Fruit fly (Drosophila melanogaster) whole organism, embryonic: Measurements from ENCODE around the gene Ids.

Experiments
- CG11504 ChIP-seq: fragments of 200-800 bp; sonication (Bioruptor generic); optimal IDR thresholded peaks from 3 replicates; lab custom pipeline; 2019; ENCODE audit warnings: missing biosample characterization, mild to moderate bottlenecking, missing genetic modification characterization, moderate library complexity
- CG12659 ChIP-seq: fragments of 200-800 bp; sonication (Bioruptor generic); optimal IDR thresholded peaks from 3 replicates; lab custom pipeline; 2017; ENCODE audit warnings: mild to moderate bottlenecking, missing biosample characterization, missing genetic modification reagents, missing genetic modification characterization
- CG12744 ChIP-seq: fragments of 200-800 bp; sonication (Bioruptor generic); optimal IDR thresholded peaks from 2 replicates; lab custom pipeline; 2016; ENCODE audit warnings: missing biosample characterization, missing genetic modification characterization
- CG12769 ChIP-seq: fragments of 200-800 bp; sonication (Bioruptor generic); optimal IDR thresholded peaks from 2 replicates; lab custom pipeline; 2019; ENCODE audit warnings: missing biosample characterization, mild to moderate bottlenecking, missing genetic modification characterization, moderate library complexity
- CG15479 ChIP-seq: fragments of 200-800 bp; sonication (Bioruptor generic); optimal IDR thresholded peaks from 3 replicates; lab custom pipeline; 2019; ENCODE audit warnings: missing biosample characterization, mild to moderate bottlenecking, missing genetic modification characterization, moderate library complexity
- CG16813 ChIP-seq: fragments of 200-800 bp; sonication (Bioruptor generic); IDR thresholded peaks from 3 replicates; pipeline ENCODE4 v1.3.6; 2022; ENCODE audit warnings: missing biosample characterization, missing genetic modification characterization; ENCODE audit not compliant: partially characterized antibody
- CG1792 ChIP-seq: fragments of 200-800 bp; sonication (Bioruptor generic); optimal IDR thresholded peaks from 2 replicates; lab custom pipeline; 2016; ENCODE audit warnings: missing biosample characterization, missing genetic modification characterization
- CG2712 ChIP-seq: fragments of 200-800 bp; optimal IDR thresholded peaks from 3 replicates; lab custom pipeline; 2019; ENCODE audit warnings: missing biosample characterization, mild to moderate bottlenecking, missing genetic modification characterization, moderate library complexity
- CG2889 ChIP-seq: fragments of 200-800 bp; sonication (Bioruptor generic); IDR thresholded peaks from 3 replicates; pipeline ENCODE4 v1.3.6; 2022; ENCODE audit warnings: missing biosample characterization, missing genetic modification characterization
- CG7357 ChIP-seq: fragments of 200-800 bp; sonication (Bioruptor generic); IDR thresholded peaks from 3 replicates; pipeline ENCODE4 v1.3.6; 2022; ENCODE audit warnings: missing biosample characterization, missing genetic modification characterization
- CG8089 ChIP-seq: fragments of 200-800 bp; sonication (Bioruptor generic); optimal IDR thresholded peaks from 3 replicates; lab custom pipeline; 2016; ENCODE audit warnings: missing biosample characterization, missing genetic modification characterization
- D ChIP-seq, 2 experiments: fragments of 200-800 bp in 1 of 2; fragments of >200 bp in 1 of 2; sonication (Bioruptor generic) in 1 of 2; optimal IDR thresholded peaks; 2 replicates in 1 of 2; 3 replicates in 1 of 2; lab custom pipeline; 2017; ENCODE audit warnings: mild to moderate bottlenecking in 1 of 2, missing biosample characterization in 1 of 2, missing genetic modification characterization in 1 of 2, missing genetic modification reagents in 1 of 2
- Dip2 ChIP-seq: fragments of 200-800 bp; sonication (Bioruptor generic); IDR thresholded peaks from 2 replicates; pipeline ENCODE4 v1.3.6; 2022; ENCODE audit warnings: missing biosample characterization, missing genetic modification characterization
- Dll ChIP-seq: fragments of 200-800 bp; sonication (Bioruptor generic); IDR thresholded peaks from 4 replicates; pipeline ENCODE4 v1.3.6; 2022; ENCODE audit warnings: missing biosample characterization, missing genetic modification characterization; ENCODE audit not compliant: partially characterized antibody
- Ets97D ChIP-seq: fragments of 200-800 bp; sonication (Bioruptor generic); optimal IDR thresholded peaks from 3 replicates; lab custom pipeline; 2016; ENCODE audit warnings: missing biosample characterization, missing genetic modification characterization
- MBD-R2 ChIP-seq: fragments of 200-800 bp; sonication (Bioruptor generic); IDR thresholded peaks from 2 replicates; pipeline ENCODE4 v1.3.6; 2022; ENCODE audit warnings: missing biosample characterization, missing genetic modification characterization
- Med ChIP-seq: fragments of 200-800 bp; sonication (Bioruptor generic); peaks from one replicate; lab custom pipeline; 2016; ENCODE audit warnings: missing biosample characterization, missing genetic modification characterization, mild to moderate bottlenecking, inconsistent platforms, moderate library complexity
- Meics ChIP-seq: fragments of 200-800 bp; sonication (Bioruptor generic); optimal IDR thresholded peaks from 2 replicates; lab custom pipeline; 2017; ENCODE audit warnings: missing biosample characterization, mild to moderate bottlenecking, missing genetic modification characterization
- Myb ChIP-seq: fragments of 200-800 bp; sonication (Bioruptor generic); optimal IDR thresholded peaks from 2 replicates; lab custom pipeline; 2016; ENCODE audit warnings: missing biosample characterization, missing genetic modification characterization
- Opbp ChIP-seq: fragments of 200-800 bp; sonication (Bioruptor generic); IDR thresholded peaks from 3 replicates; pipeline ENCODE4 v1.3.6; 2022; ENCODE audit warnings: missing biosample characterization, missing genetic modification characterization; ENCODE audit not compliant: partially characterized antibody
- Scr ChIP-seq: fragments of 200-800 bp; sonication (Bioruptor generic); IDR thresholded peaks from 2 replicates; pipeline ENCODE4 v1.3.6; 2022; ENCODE audit warnings: missing biosample characterization, missing genetic modification characterization; ENCODE audit not compliant: partially characterized antibody
- Side ChIP-seq: fragments of 200-800 bp; sonication (Bioruptor generic); optimal IDR thresholded peaks from 2 replicates; lab custom pipeline; 2016; ENCODE audit warnings: missing biosample characterization, missing genetic modification characterization
- Tbp ChIP-seq: fragments of >200 bp; optimal IDR thresholded peaks from 2 replicates; lab custom pipeline; 2018; ENCODE audit warnings: missing biosample characterization, missing genetic modification characterization
- ac ChIP-seq: fragments of 200-800 bp; sonication (Bioruptor generic); optimal IDR thresholded peaks from 3 replicates; lab custom pipeline; 2017; ENCODE audit warnings: missing biosample characterization, mild to moderate bottlenecking, missing genetic modification characterization
- amos ChIP-seq: fragments of 200-800 bp; sonication (Bioruptor generic); IDR thresholded peaks from 2 replicates; pipeline ENCODE4 v1.3.6; 2022; ENCODE audit warnings: missing biosample characterization, missing genetic modification characterization; ENCODE audit not compliant: partially characterized antibody
- chinmo ChIP-seq: fragments of 200-800 bp; sonication (Bioruptor generic); IDR thresholded peaks from 4 replicates; pipeline ENCODE4 v1.3.6; 2022; ENCODE audit warnings: missing biosample characterization, missing genetic modification characterization; ENCODE audit not compliant: partially characterized antibody
- crol ChIP-seq: fragments of 200-800 bp; sonication (Bioruptor generic); IDR thresholded peaks from 2 replicates; pipeline ENCODE4 v1.3.6; 2022; ENCODE audit warnings: missing biosample characterization, missing genetic modification characterization
- dysf ChIP-seq: fragments of 200-800 bp; sonication (Bioruptor generic); IDR thresholded peaks from 3 replicates; pipeline ENCODE4 v1.3.6; 2022; ENCODE audit warnings: missing biosample characterization, missing genetic modification characterization
- gem ChIP-seq: fragments of 200-800 bp; sonication (Bioruptor generic); optimal IDR thresholded peaks from 2 replicates; lab custom pipeline; 2019; ENCODE audit warnings: missing biosample characterization, mild to moderate bottlenecking, missing genetic modification characterization, moderate library complexity
- gro ChIP-seq: fragments of 200-800 bp; sonication (Bioruptor generic); optimal IDR thresholded peaks from 2 replicates; lab custom pipeline; 2016; ENCODE audit warnings: missing biosample characterization, missing genetic modification characterization
- kay ChIP-seq: fragments of 200-800 bp; sonication (Bioruptor generic); optimal IDR thresholded peaks from 2 replicates; lab custom pipeline; 2016; ENCODE audit warnings: missing biosample characterization, missing genetic modification characterization
- kni ChIP-seq: fragments of 200-800 bp; sonication (Bioruptor generic); optimal IDR thresholded peaks from 3 replicates; lab custom pipeline; 2017; ENCODE audit warnings: mild to moderate bottlenecking, missing biosample characterization, missing genetic modification reagents, missing genetic modification characterization
- odd ChIP-seq: fragments of 200-800 bp; sonication (Bioruptor generic); optimal IDR thresholded peaks from 2 replicates; lab custom pipeline; 2017; ENCODE audit warnings: missing biosample characterization, mild to moderate bottlenecking, missing genetic modification characterization
- prd ChIP-seq, 3 experiments: fragments of >200 bp in 2 of 3; fragments of 200-800 bp in 1 of 3; sonication (Bioruptor generic) in 1 of 3; optimal IDR thresholded peaks in 2 of 3; IDR thresholded peaks in 1 of 3; 2 replicates in 2 of 3; 3 replicates in 1 of 3; pipeline versions ENCODE4 v1.3.6 to Lab custom; 2017 to 2022; ENCODE audit warnings: missing biosample characterization in 1 of 3, missing genetic modification characterization in 1 of 3
- pros ChIP-seq: fragments of 200-800 bp; sonication (Bioruptor generic); optimal IDR thresholded peaks from 3 replicates; lab custom pipeline; 2019; ENCODE audit warnings: missing biosample characterization, mild to moderate bottlenecking, missing genetic modification characterization, moderate library complexity
- ro ChIP-seq: fragments of 200-800 bp; sonication (Bioruptor generic); IDR thresholded peaks from 2 replicates; pipeline ENCODE4 v1.3.6; 2022; ENCODE audit warnings: missing biosample characterization, missing genetic modification characterization
- sd ChIP-seq: fragments of 200-800 bp; sonication (Bioruptor generic); optimal IDR thresholded peaks from 3 replicates; lab custom pipeline; 2018; ENCODE audit warnings: missing biosample characterization, mild to moderate bottlenecking, missing genetic modification characterization, moderate library complexity
- sens ChIP-seq: fragments of 200-800 bp; sonication (Bioruptor generic); peaks from one replicate; lab custom pipeline; 2016; ENCODE audit warnings: missing biosample characterization, missing genetic modification characterization
- stwl ChIP-seq: fragments of 200-800 bp; sonication (Bioruptor generic); optimal IDR thresholded peaks from 3 replicates; lab custom pipeline; 2018; ENCODE audit warnings: missing biosample characterization, mild to moderate bottlenecking, missing genetic modification characterization, moderate library complexity
- tio ChIP-seq: fragments of 200-800 bp; sonication (Bioruptor generic); optimal IDR thresholded peaks from 2 replicates; lab custom pipeline; 2017; ENCODE audit warnings: missing biosample characterization, missing genetic modification characterization, inconsistent platforms
- tll ChIP-seq, 2 experiments: fragments of 200-800 bp in 1 of 2; fragments of >200 bp in 1 of 2; sonication (Bioruptor generic) in 1 of 2; optimal IDR thresholded peaks; 2 replicates each; lab custom pipeline; 2017 to 2019; ENCODE audit warnings: missing biosample characterization in 2 of 2, missing genetic modification characterization in 2 of 2, mild to moderate bottlenecking in 1 of 2, moderate library complexity in 1 of 2
- trh ChIP-seq: fragments of 200-800 bp; sonication (Bioruptor generic); optimal IDR thresholded peaks from 2 replicates; lab custom pipeline; 2016; ENCODE audit warnings: missing biosample characterization, missing genetic modification characterization
- tup ChIP-seq: fragments of 200-800 bp; sonication (Bioruptor generic); optimal IDR thresholded peaks from 2 replicates; lab custom pipeline; 2016; ENCODE audit warnings: missing biosample characterization, mild to moderate bottlenecking, missing genetic modification characterization, moderate library complexity
- unc-4 ChIP-seq: fragments of 200-800 bp; sonication (Bioruptor generic); IDR thresholded peaks from 2 replicates; pipeline ENCODE4 v1.3.6; 2022; ENCODE audit warnings: missing biosample characterization, missing genetic modification characterization; ENCODE audit not compliant: partially characterized antibody
- zen ChIP-seq: fragments of 200-800 bp; sonication (Bioruptor generic); optimal IDR thresholded peaks from 3 replicates; lab custom pipeline; 2018; ENCODE audit warnings: missing biosample characterization, mild to moderate bottlenecking, missing genetic modification characterization, moderate library complexity

Ids gene

dm6 chr3L:3409626-3410301 lies 31.7 kb downstream of the Ids start (continued):
- no peak for TF ChIP-seq Meics (GFP tag; lab: Kevin White, UChicago)
- no peak for TF ChIP-seq trh
- peak; percentile 62 for TF ChIP-seq zen (tag; lab: Kevin White, UChicago)
- no peak for TF ChIP-seq CG16813 (GFP tag; lab: Robert Waterston, UW)
- no peak for TF ChIP-seq tup (GFP tag; lab: Kevin White, UChicago)
- peak; percentile 51 for TF ChIP-seq CG12769 (tag; lab: Kevin White, UChicago)
- TF ChIP-seq amos (GFP tag; lab: Robert Waterston, UW), result 0 out of 2 replicates have a peak, but pooled peaks have one; percentile 22
- TF ChIP-seq tio (GFP tag; lab: Kevin White, UChicago), result no peak
- TF ChIP-seq CG11504 (tag; lab: Kevin White, UChicago), result peak; percentile 11
- TF ChIP-seq Scr (GFP tag; lab: Robert Waterston, UW), result 0 out of 2 replicates have a peak, but pooled peaks have one; percentile 12
- peak; percentile 6 for TF ChIP-seq CG2712 (tag; lab: Kevin White, UChicago)
- TF ChIP-seq odd (GFP tag; lab: Kevin White, UChicago), result peak; percentile 34
- TF ChIP-seq kay (GFP tag; lab: Kevin White, UChicago), result no peak
- TF ChIP-seq CG12659 (GFP tag; lab: Kevin White, UChicago), result no peak
- no peak for TF ChIP-seq Ets97D (GFP tag; lab: Kevin White, UChicago)
- TF ChIP-seq Opbp (GFP tag; lab: Robert Waterston, UW), result 0 out of 3 replicates have a peak, but pooled peaks have one; percentile 11
- peak; percentile 67 for TF ChIP-seq pros (GFP tag; lab: Kevin White, UChicago)
- peak in 1 of 2 experiments; percentile 76 for TF ChIP-seq tll (GFP tag; optimal IDR thresholded peaks at IDR 0.05; lab: Kevin White, UChicago)
- TF ChIP-seq ro (GFP tag; lab: Robert Waterston, UW), result no peak
- TF ChIP-seq Side (GFP tag; lab: Kevin White, UChicago), result no peak
- TF ChIP-seq Med (GFP tag; lab: Kevin White, UChicago), result peak; percentile 3
- TF ChIP-seq Tbp (GFP tag; lab: Kevin White, UChicago), result no peak
- peak; percentile 96 for TF ChIP-seq D (optimal IDR thresholded peaks at IDR 0.05; lab: Kevin White, UChicago)
- TF ChIP-seq D (GFP tag; optimal IDR thresholded peaks at IDR 0.05; lab: Kevin White, UChicago), result no peak
- TF ChIP-seq chinmo, result 0 out of 4 replicates have a peak, but pooled peaks have one; percentile 45
- TF ChIP-seq gem, result peak; percentile 84
- TF ChIP-seq dysf (GFP tag; lab: Robert Waterston, UW), result no peak
- TF ChIP-seq MBD-R2, result no peak
- TF ChIP-seq CG2889, result no peak
- TF ChIP-seq sens (GFP tag; lab: Kevin White, UChicago), result peak; percentile 87
- TF ChIP-seq sd (tag; lab: Kevin White, UChicago), result no peak
- TF ChIP-seq ac (GFP tag; lab: Kevin White, UChicago), result peak; percentile 63
- no peak for TF ChIP-seq CG8089 (GFP tag; lab: Kevin White, UChicago)
- TF ChIP-seq CG12744 (GFP tag; lab: Kevin White, UChicago), result no peak
- peak; percentile 73 for TF ChIP-seq crol
- no peak for TF ChIP-seq CG1792
- no peak for TF ChIP-seq Myb (GFP tag; lab: Kevin White, UChicago)
- no peak for TF ChIP-seq CG7357 (GFP tag; lab: Robert Waterston, UW)
- peak; percentile 86 for TF ChIP-seq CG15479
- TF ChIP-seq kni (GFP tag; lab: Kevin White, UChicago), result peak; percentile 31
- no peak for TF ChIP-seq Dll
- TF ChIP-seq unc-4 (GFP tag; lab: Robert Waterston, UW), result no peak
- no peak for TF ChIP-seq Dip2 (GFP tag; lab: Robert Waterston, UW)
- TF ChIP-seq gro (GFP tag; lab: Kevin White, UChicago), result no peak
- TF ChIP-seq stwl (tag; lab: Kevin White, UChicago), result no peak
- TF ChIP-seq prd (optimal IDR thresholded peaks at IDR 0.05; lab: Kevin White, UChicago), result no peak
- no peak for TF ChIP-seq prd (GFP tag; IDR thresholded peaks at IDR 0.05; lab: Robert Waterston, UW)
